Worm (Caenorhabditis elegans): ENCODE results near the gene col-122.

ce11 chrIV:9534342-9534741 is 28.8 kb upstream of the col-122 start:
- TF ChIP-seq fkh-10 (GFP tag; optimal IDR thresholded peaks at IDR 0.05) (no peak), unc-62 (GFP tag; optimal IDR thresholded peaks at IDR 0.05) (no peak), ztf-11 (tag; optimal IDR thresholded peaks at IDR 0.05) (no peak), unc-130 (tag; optimal IDR thresholded peaks at IDR 0.05) (peak; percentile 21), mep-1 (tag; optimal IDR thresholded peaks at IDR 0.05) (peak; percentile 86), zag-1 (tag; optimal IDR thresholded peaks at IDR 0.05) (no peak), unc-86 (tag; optimal IDR thresholded peaks at IDR 0.05) (no peak), lin-13 (GFP tag; optimal IDR thresholded peaks at IDR 0.05) (peak; percentile 63), sup-37 (GFP tag; optimal IDR thresholded peaks at IDR 0.05) (no peak), snpc-4 (tag; optimal IDR thresholded peaks at IDR 0.05) (peak; percentile 37), blmp-1 (tag; optimal IDR thresholded peaks at IDR 0.05) (peak; percentile 94), hlh-4 (tag; optimal IDR thresholded peaks at IDR 0.05) (no peak), ama-1 (optimal IDR thresholded peaks at IDR 0.05) (no peak)

All from whole organism, L1 larva.